Fruit fly (Drosophila melanogaster) whole organism, embryonic: ENCODE data around the gene CG4702.

Source experiments
- B-H2 ChIP-seq: fragments of 200-800 bp; sonication (Bioruptor generic); optimal IDR thresholded peaks from 2 replicates; lab custom pipeline; 2018; ENCODE audit warnings: missing biosample characterization, mild to moderate bottlenecking, missing genetic modification characterization
- BtbVII ChIP-seq: fragments of 200-800 bp; sonication (Bioruptor generic); optimal IDR thresholded peaks from 3 replicates; lab custom pipeline; 2017; ENCODE audit warnings: missing biosample characterization, mild to moderate bottlenecking, missing genetic modification characterization
- C15 ChIP-seq: fragments of 200-800 bp; sonication (Bioruptor generic); IDR thresholded peaks from 3 replicates; pipeline ENCODE4 v1.3.6; 2022; ENCODE audit warnings: missing biosample characterization, missing genetic modification characterization
- CG10366 ChIP-seq: fragments of 200-800 bp; sonication (Bioruptor generic); IDR thresholded peaks from 2 replicates; pipeline ENCODE4 v1.3.6; 2022; ENCODE audit warnings: missing biosample characterization, missing genetic modification characterization
- CG11456 ChIP-seq: fragments of 200-800 bp; sonication (Bioruptor generic); IDR thresholded peaks from 3 replicates; pipeline ENCODE4 v1.3.6; 2022; ENCODE audit warnings: missing biosample characterization, missing genetic modification characterization
- CG11696 ChIP-seq: fragments of 200-800 bp; sonication (Bioruptor generic); IDR thresholded peaks from 2 replicates; pipeline ENCODE4 v1.3.6; 2022; ENCODE audit warnings: missing biosample characterization, missing genetic modification characterization
- CG13296 ChIP-seq: fragments of 200-800 bp; sonication (Bioruptor generic); optimal IDR thresholded peaks from 3 replicates; lab custom pipeline; 2018; ENCODE audit warnings: missing biosample characterization, mild to moderate bottlenecking, missing genetic modification characterization
- CG13424 ChIP-seq: fragments of 200-800 bp; sonication (Bioruptor generic); optimal IDR thresholded peaks from 2 replicates; lab custom pipeline; 2019; ENCODE audit warnings: missing biosample characterization, mild to moderate bottlenecking, missing genetic modification characterization, moderate library complexity
- CG14667 ChIP-seq: fragments of 200-800 bp; sonication (Bioruptor generic); IDR thresholded peaks from 2 replicates; pipeline ENCODE4 v1.3.6; 2022; ENCODE audit warnings: missing biosample characterization, missing genetic modification characterization
- CG14860 ChIP-seq: fragments of 200-800 bp; sonication (Bioruptor generic); IDR thresholded peaks from 3 replicates; pipeline ENCODE4 v1.3.6; 2022; ENCODE audit warnings: missing biosample characterization, missing genetic modification characterization; ENCODE audit not compliant: partially characterized antibody
- CG15269 ChIP-seq: fragments of 200-800 bp; sonication (Bioruptor generic); optimal IDR thresholded peaks from 2 replicates; lab custom pipeline; 2018; ENCODE audit warnings: missing biosample characterization, mild to moderate bottlenecking, missing genetic modification characterization, moderate library complexity
- CG15479 ChIP-seq: fragments of 200-800 bp; sonication (Bioruptor generic); optimal IDR thresholded peaks from 3 replicates; lab custom pipeline; 2019; ENCODE audit warnings: missing biosample characterization, mild to moderate bottlenecking, missing genetic modification characterization, moderate library complexity
- CG18764 ChIP-seq: fragments of 200-800 bp; sonication (Bioruptor generic); optimal IDR thresholded peaks from 3 replicates; lab custom pipeline; 2016; ENCODE audit warnings: missing biosample characterization, missing genetic modification characterization
- CG2678 ChIP-seq: fragments of 200-800 bp; sonication (Bioruptor generic); optimal IDR thresholded peaks from 3 replicates; lab custom pipeline; 2019; ENCODE audit warnings: missing biosample characterization, mild to moderate bottlenecking, missing genetic modification characterization, moderate library complexity
- CG3281 ChIP-seq: fragments of 200-800 bp; sonication (Bioruptor generic); optimal IDR thresholded peaks from 3 replicates; lab custom pipeline; 2017; ENCODE audit warnings: missing biosample characterization, mild to moderate bottlenecking, missing genetic modification characterization
- CG34422 ChIP-seq: fragments of 200-800 bp; sonication (Bioruptor generic); IDR thresholded peaks from 3 replicates; pipeline ENCODE4 v1.3.6; 2022; ENCODE audit warnings: missing biosample characterization, missing genetic modification characterization
- CG4424 ChIP-seq: fragments of 200-800 bp; sonication (Bioruptor generic); optimal IDR thresholded peaks from 3 replicates; lab custom pipeline; 2016; ENCODE audit warnings: missing biosample characterization, missing genetic modification characterization
- CG4854 ChIP-seq: fragments of 200-800 bp; sonication (Bioruptor generic); optimal IDR thresholded peaks from 2 replicates; lab custom pipeline; 2016; ENCODE audit warnings: missing biosample characterization, missing genetic modification characterization, inconsistent platforms
- CG5245 ChIP-seq: fragments of 200-800 bp; sonication (Bioruptor generic); optimal IDR thresholded peaks from 3 replicates; lab custom pipeline; 2016; ENCODE audit warnings: missing biosample characterization, missing genetic modification characterization
- CG6254 ChIP-seq: fragments of 200-800 bp; sonication (Bioruptor generic); optimal IDR thresholded peaks from 3 replicates; lab custom pipeline; 2017; ENCODE audit warnings: mild to moderate bottlenecking, missing biosample characterization, missing genetic modification reagents, missing genetic modification characterization
- CG6854 ChIP-seq: fragments of 200-800 bp; sonication (Bioruptor generic); optimal IDR thresholded peaks from 3 replicates; lab custom pipeline; 2017; ENCODE audit warnings: missing biosample characterization, mild to moderate bottlenecking, missing genetic modification characterization
- CG7372 ChIP-seq: fragments of 200-800 bp; sonication (Bioruptor generic); IDR thresholded peaks from 2 replicates; pipeline ENCODE4 v1.3.6; 2022; ENCODE audit warnings: missing biosample characterization, missing genetic modification characterization
- CG8089 ChIP-seq: fragments of 200-800 bp; sonication (Bioruptor generic); optimal IDR thresholded peaks from 3 replicates; lab custom pipeline; 2016; ENCODE audit warnings: missing biosample characterization, missing genetic modification characterization
- E2f1 ChIP-seq: fragments of 200-800 bp; sonication (Bioruptor generic); IDR thresholded peaks from 2 replicates; pipeline ENCODE4 v1.3.6; 2022; ENCODE audit warnings: missing biosample characterization, missing genetic modification characterization
- Hr39 ChIP-seq: fragments of >200 bp; optimal IDR thresholded peaks from 2 replicates; lab custom pipeline; 2017
- MBD-R2 ChIP-seq: fragments of 200-800 bp; sonication (Bioruptor generic); IDR thresholded peaks from 2 replicates; pipeline ENCODE4 v1.3.6; 2022; ENCODE audit warnings: missing biosample characterization, missing genetic modification characterization
- Nf-YB ChIP-seq: fragments of 200-800 bp; sonication (Bioruptor generic); optimal IDR thresholded peaks from 3 replicates; lab custom pipeline; 2019; ENCODE audit warnings: missing biosample characterization, mild to moderate bottlenecking, missing genetic modification characterization, moderate library complexity
- Optix ChIP-seq: fragments of 200-800 bp; sonication (Bioruptor generic); IDR thresholded peaks from 3 replicates; pipeline ENCODE4 v1.3.6; 2022; ENCODE audit warnings: missing biosample characterization, missing genetic modification characterization
- Six4 ChIP-seq: fragments of 200-800 bp; sonication (Bioruptor generic); optimal IDR thresholded peaks from 2 replicates; lab custom pipeline; 2016; ENCODE audit warnings: missing biosample characterization, missing genetic modification characterization
- Sry-δ ChIP-seq: fragments of 200-800 bp; sonication (Bioruptor generic); optimal IDR thresholded peaks from 2 replicates; lab custom pipeline; 2016; ENCODE audit warnings: missing biosample characterization, missing genetic modification characterization
- ac ChIP-seq: fragments of 200-800 bp; sonication (Bioruptor generic); optimal IDR thresholded peaks from 3 replicates; lab custom pipeline; 2017; ENCODE audit warnings: missing biosample characterization, mild to moderate bottlenecking, missing genetic modification characterization
- al ChIP-seq: fragments of 200-800 bp; sonication (Bioruptor generic); IDR thresholded peaks from 2 replicates; pipeline ENCODE4 v1.3.6; 2022; ENCODE audit warnings: missing biosample characterization, missing genetic modification characterization
- ap ChIP-seq: fragments of 200-800 bp; sonication (Bioruptor generic); IDR thresholded peaks from 2 replicates; pipeline ENCODE4 v1.3.6; 2022; ENCODE audit warnings: missing biosample characterization, missing genetic modification characterization
- ara ChIP-seq: fragments of 200-800 bp; sonication (Bioruptor generic); IDR thresholded peaks from 2 replicates; pipeline ENCODE4 v1.3.6; 2022; ENCODE audit warnings: missing biosample characterization, missing genetic modification characterization
- bigmax ChIP-seq: fragments of 200-800 bp; sonication (Bioruptor generic); optimal IDR thresholded peaks from 2 replicates; lab custom pipeline; 2018; ENCODE audit warnings: missing biosample characterization, mild to moderate bottlenecking, missing genetic modification characterization
- bowl ChIP-seq: fragments of 200-800 bp; sonication (Bioruptor generic); IDR thresholded peaks from 2 replicates; pipeline ENCODE4 v1.3.6; 2022; ENCODE audit warnings: missing biosample characterization, missing genetic modification characterization
- crp ChIP-seq, 2 experiments: fragments of 200-800 bp; sonication (Bioruptor generic); optimal IDR thresholded peaks; 2 replicates in 1 of 2; 3 replicates in 1 of 2; lab custom pipeline; 2017; ENCODE audit warnings: missing biosample characterization in 2 of 2, missing genetic modification characterization in 2 of 2, mild to moderate bottlenecking in 1 of 2, moderate library complexity in 1 of 2
- cwo ChIP-seq: fragments of 200-800 bp; sonication (Bioruptor generic); optimal IDR thresholded peaks from 3 replicates; lab custom pipeline; 2017; ENCODE audit warnings: missing biosample characterization, missing genetic modification characterization, mild to moderate bottlenecking, moderate library complexity, missing genetic modification reagents
- gcm2 ChIP-seq: fragments of 200-800 bp; sonication (Bioruptor generic); optimal IDR thresholded peaks from 2 replicates; lab custom pipeline; 2016; ENCODE audit warnings: missing biosample characterization, missing genetic modification characterization
- kay ChIP-seq: fragments of 200-800 bp; sonication (Bioruptor generic); optimal IDR thresholded peaks from 2 replicates; lab custom pipeline; 2016; ENCODE audit warnings: missing biosample characterization, missing genetic modification characterization
- kni ChIP-seq: fragments of 200-800 bp; sonication (Bioruptor generic); optimal IDR thresholded peaks from 3 replicates; lab custom pipeline; 2017; ENCODE audit warnings: mild to moderate bottlenecking, missing biosample characterization, missing genetic modification reagents, missing genetic modification characterization
- prd ChIP-seq, 3 experiments: fragments of >200 bp in 2 of 3; fragments of 200-800 bp in 1 of 3; sonication (Bioruptor generic) in 1 of 3; optimal IDR thresholded peaks in 2 of 3; IDR thresholded peaks in 1 of 3; 2 replicates in 2 of 3; 3 replicates in 1 of 3; pipeline versions ENCODE4 v1.3.6 to Lab custom; 2017 to 2022; ENCODE audit warnings: missing biosample characterization in 1 of 3, missing genetic modification characterization in 1 of 3
- rib ChIP-seq: fragments of 200-800 bp; sonication (Bioruptor generic); IDR thresholded peaks from 2 replicates; pipeline ENCODE4 v1.3.6; 2022; ENCODE audit warnings: missing biosample characterization, missing genetic modification characterization
- sens ChIP-seq: fragments of 200-800 bp; sonication (Bioruptor generic); peaks from one replicate; lab custom pipeline; 2016; ENCODE audit warnings: missing biosample characterization, missing genetic modification characterization
- slou ChIP-seq: fragments of 200-800 bp; sonication (Bioruptor generic); optimal IDR thresholded peaks from 3 replicates; lab custom pipeline; 2016; ENCODE audit warnings: missing biosample characterization, missing genetic modification characterization
- sob ChIP-seq: fragments of 200-800 bp; sonication (Bioruptor generic); IDR thresholded peaks from 2 replicates; pipeline ENCODE4 v1.3.6; 2022; ENCODE audit warnings: missing biosample characterization, missing genetic modification characterization
- stc ChIP-seq: fragments of 200-800 bp; sonication (Bioruptor generic); IDR thresholded peaks from 2 replicates; pipeline ENCODE4 v1.3.6; 2022; ENCODE audit warnings: missing biosample characterization, missing genetic modification characterization
- tap ChIP-seq: fragments of 200-800 bp; optimal IDR thresholded peaks from 3 replicates; lab custom pipeline; 2019; ENCODE audit warnings: missing biosample characterization, mild to moderate bottlenecking, missing genetic modification characterization, moderate library complexity
- toy ChIP-seq: fragments of 200-800 bp; sonication (Bioruptor generic); IDR thresholded peaks from 2 replicates; pipeline ENCODE4 v1.3.6; 2022; ENCODE audit warnings: missing biosample characterization, missing genetic modification characterization
- vvl ChIP-seq: fragments of 200-800 bp; sonication (Bioruptor generic); IDR thresholded peaks from 2 replicates; pipeline ENCODE4 v1.3.6; 2022; ENCODE audit warnings: missing biosample characterization, missing genetic modification characterization
- zfh2 ChIP-seq: fragments of 200-800 bp; sonication (Bioruptor generic); optimal IDR thresholded peaks from 2 replicates; lab custom pipeline; 2016; ENCODE audit warnings: missing biosample characterization, missing genetic modification characterization

CG4702 gene

dm6 chr3R:12078961-12079360, 49.0 kb downstream of the CG4702 start (continued):
- TF ChIP-seq ara (GFP tag; lab: Robert Waterston, UW) = peak; percentile 69; the same call in 1 of the 2 replicates
- TF ChIP-seq toy (GFP tag; lab: Robert Waterston, UW) = 0 out of 2 replicates have a peak, but pooled peaks have one; percentile 48
- peak; percentile 83 for TF ChIP-seq CG3281 (GFP tag; lab: Kevin White, UChicago)
- no peak for TF ChIP-seq bigmax
- peak; percentile 78; the same call in 1 of the 2 replicates for TF ChIP-seq stc (GFP tag; lab: Robert Waterston, UW)
- peak; percentile 57; the same call in 1 of the 2 replicates for TF ChIP-seq al (GFP tag; lab: Robert Waterston, UW)
- no peak for TF ChIP-seq Hr39 (lab: Kevin White, UChicago)
- peak; percentile 62; the same call in 1 of the 3 replicates for TF ChIP-seq C15 (GFP tag; lab: Robert Waterston, UW)
- peak; percentile 56 for TF ChIP-seq CG6854 (GFP tag; lab: Kevin White, UChicago)
- peak; percentile 66 for TF ChIP-seq B-H2 (GFP tag; lab: Kevin White, UChicago)
- peak; percentile 77; the same call in 2 of the 3 replicates for TF ChIP-seq CG11456 (GFP tag; lab: Robert Waterston, UW)
- TF ChIP-seq CG13424 (tag; lab: Kevin White, UChicago) = peak; percentile 86
- no peak for TF ChIP-seq Sry-δ
- peak; percentile 18 for TF ChIP-seq CG5245 (GFP tag; lab: Kevin White, UChicago)
- TF ChIP-seq sens = peak; percentile 55
- TF ChIP-seq Optix (GFP tag; lab: Robert Waterston, UW) = 0 out of 3 replicates have a peak, but pooled peaks have one; percentile 23
- peak; percentile 72 for TF ChIP-seq tap (tag; lab: Kevin White, UChicago)
- peak; percentile 83 for TF ChIP-seq CG10366 (GFP tag; lab: Robert Waterston, UW)
- peak; percentile 80 for TF ChIP-seq cwo (GFP tag; lab: Kevin White, UChicago)
- no peak for TF ChIP-seq bowl (GFP tag; lab: Robert Waterston, UW)
- peak; percentile 58 for TF ChIP-seq CG11696 (GFP tag; lab: Robert Waterston, UW)
- TF ChIP-seq CG4424 (GFP tag; lab: Kevin White, UChicago) = peak; percentile 53
- TF ChIP-seq Nf-YB = no peak
- peak; percentile 90 for TF ChIP-seq CG2678 (tag; lab: Kevin White, UChicago)
- TF ChIP-seq BtbVII = peak; percentile 68
- no peak; the same call in 1 of the 2 replicates for TF ChIP-seq rib (GFP tag; lab: Robert Waterston, UW)
- TF ChIP-seq CG34422 (GFP tag; lab: Robert Waterston, UW) = peak; percentile 73
- no peak for TF ChIP-seq CG15479 (GFP tag; lab: Kevin White, UChicago)
- TF ChIP-seq kni (GFP tag; lab: Kevin White, UChicago) = no peak
- TF ChIP-seq CG14667 (GFP tag; lab: Robert Waterston, UW) = peak; percentile 52; the same call in 1 of the 2 replicates
- peak in 1 of 2 experiments; percentile 12 for TF ChIP-seq crp (GFP tag; optimal IDR thresholded peaks at IDR 0.05; lab: Kevin White, UChicago)
- TF ChIP-seq CG15269 (tag; lab: Kevin White, UChicago) = peak; percentile 85
- peak; percentile 84 for TF ChIP-seq sob (GFP tag; lab: Robert Waterston, UW)
- no peak for TF ChIP-seq CG14860 (GFP tag; lab: Robert Waterston, UW)
- peak; percentile 92; the same call in 1 of the 2 replicates for TF ChIP-seq vvl (GFP tag; lab: Robert Waterston, UW)
- peak; percentile 36 for TF ChIP-seq kay (GFP tag; lab: Kevin White, UChicago)
- TF ChIP-seq CG18764 (GFP tag; lab: Kevin White, UChicago) = peak; percentile 17
- TF ChIP-seq CG8089 = no peak
- peak; percentile 85 for TF ChIP-seq CG13296 (GFP tag; lab: Kevin White, UChicago)
- no peak for TF ChIP-seq ac (GFP tag; lab: Kevin White, UChicago)
- TF ChIP-seq zfh2 (GFP tag; lab: Kevin White, UChicago) = no peak
- no peak for TF ChIP-seq prd (optimal IDR thresholded peaks at IDR 0.05; lab: Kevin White, UChicago)
- peak; percentile 83 for TF ChIP-seq prd (GFP tag; IDR thresholded peaks at IDR 0.05; lab: Robert Waterston, UW)
- peak; percentile 43; the same call in 1 of the 2 replicates for TF ChIP-seq MBD-R2
- peak; percentile 48 for TF ChIP-seq slou (GFP tag; lab: Kevin White, UChicago)
- TF ChIP-seq CG4854 = no peak
- TF ChIP-seq E2f1 (GFP tag; lab: Robert Waterston, UW) = peak; percentile 82
- peak; percentile 68 for TF ChIP-seq ap (GFP tag; lab: Robert Waterston, UW)
- TF ChIP-seq CG6254 (GFP tag; lab: Kevin White, UChicago) = peak; percentile 32
- peak; percentile 78 for TF ChIP-seq CG7372 (GFP tag; lab: Robert Waterston, UW)
- no peak for TF ChIP-seq gcm2 (GFP tag; lab: Kevin White, UChicago)
- peak; percentile 15 for TF ChIP-seq Six4 (GFP tag; lab: Kevin White, UChicago)
